Worm (Caenorhabditis elegans) whole organism, L3 larva: ENCODE data around the gene nmur-1.

Experiments used
- ama-1 ChIP-seq: fragments of 150-350 bp; optimal IDR thresholded peaks from 2 replicates; lab custom pipeline; 2018
- ceh-82 ChIP-seq: fragments of 150-350 bp; optimal IDR thresholded peaks from 2 replicates; lab custom pipeline; 2014; ENCODE audit warnings: missing biosample characterization, missing genetic modification characterization
- fkh-10 ChIP-seq: sonication (generic microtip); optimal IDR thresholded peaks from 2 replicates; lab custom pipeline; 2017; ENCODE audit warnings: missing biosample characterization, missing genetic modification reagents, missing genetic modification characterization

ce11 chrX:8933508-8933907 is 47.3 kb upstream of the nmur-1 start:
- TF ChIP-seq ama-1 (lab: Kevin White, UChicago) (no peak), ceh-82 (tag; lab: Kevin White, UChicago) (no peak), fkh-10 (GFP tag; lab: Kevin White, UChicago) (no peak)
